Fruit fly (Drosophila melanogaster) whole organism, embryonic: ENCODE data around the gene Atg2.

Experiments
- Abd-B ChIP-seq: fragments of 200-800 bp; sonication (Bioruptor generic); optimal IDR thresholded peaks from 2 replicates; lab custom pipeline; 2018; ENCODE audit warnings: missing biosample characterization, mild to moderate bottlenecking, missing genetic modification characterization, moderate library complexity
- Adf1 ChIP-seq: fragments of 200-800 bp; sonication (Bioruptor generic); IDR thresholded peaks from 2 replicates; pipeline ENCODE4 v1.3.6; 2022; ENCODE audit warnings: missing biosample characterization, missing genetic modification characterization
- B-H2 ChIP-seq: fragments of 200-800 bp; sonication (Bioruptor generic); optimal IDR thresholded peaks from 2 replicates; lab custom pipeline; 2018; ENCODE audit warnings: missing biosample characterization, mild to moderate bottlenecking, missing genetic modification characterization
- CG10209 ChIP-seq: fragments of 200-800 bp; sonication (Bioruptor generic); optimal IDR thresholded peaks from 3 replicates; lab custom pipeline; 2017; ENCODE audit warnings: missing biosample characterization, mild to moderate bottlenecking, missing genetic modification characterization, missing genetic modification reagents
- CG12104 ChIP-seq: fragments of 200-800 bp; sonication (Bioruptor generic); optimal IDR thresholded peaks from 3 replicates; lab custom pipeline; 2016; ENCODE audit warnings: missing biosample characterization, missing genetic modification characterization
- CG12299 ChIP-seq: fragments of 200-800 bp; sonication (Bioruptor generic); optimal IDR thresholded peaks from 2 replicates; lab custom pipeline; 2018; ENCODE audit warnings: missing biosample characterization, mild to moderate bottlenecking, missing genetic modification characterization
- CG14667 ChIP-seq: fragments of 200-800 bp; sonication (Bioruptor generic); IDR thresholded peaks from 2 replicates; pipeline ENCODE4 v1.3.6; 2022; ENCODE audit warnings: missing biosample characterization, missing genetic modification characterization
- CG2875 ChIP-seq: fragments of 200-800 bp; sonication (Bioruptor generic); optimal IDR thresholded peaks from 2 replicates; lab custom pipeline; 2017; ENCODE audit warnings: missing biosample characterization, mild to moderate bottlenecking, missing genetic modification characterization, missing genetic modification reagents
- CG3281 ChIP-seq: fragments of 200-800 bp; sonication (Bioruptor generic); optimal IDR thresholded peaks from 3 replicates; lab custom pipeline; 2017; ENCODE audit warnings: missing biosample characterization, mild to moderate bottlenecking, missing genetic modification characterization
- CG6683 ChIP-seq: fragments of 200-800 bp; sonication (Bioruptor generic); optimal IDR thresholded peaks from 2 replicates; lab custom pipeline; 2017; ENCODE audit warnings: missing biosample characterization, mild to moderate bottlenecking, missing genetic modification characterization, missing genetic modification reagents
- CG7963 ChIP-seq: fragments of 200-800 bp; sonication (Bioruptor generic); IDR thresholded peaks from 3 replicates; pipeline ENCODE4 v1.3.6; 2022; ENCODE audit warnings: missing biosample characterization, missing genetic modification characterization; ENCODE audit not compliant: partially characterized antibody
- CG8089 ChIP-seq: fragments of 200-800 bp; sonication (Bioruptor generic); optimal IDR thresholded peaks from 3 replicates; lab custom pipeline; 2016; ENCODE audit warnings: missing biosample characterization, missing genetic modification characterization
- CTCF ChIP-seq: fragments of 200-800 bp; sonication (Bioruptor generic); optimal IDR thresholded peaks from 2 replicates; lab custom pipeline; 2017; ENCODE audit warnings: missing biosample characterization, mild to moderate bottlenecking, missing genetic modification characterization, moderate library complexity
- D19A ChIP-seq: fragments of 200-800 bp; optimal IDR thresholded peaks from 3 replicates; lab custom pipeline; 2019; ENCODE audit warnings: missing biosample characterization, mild to moderate bottlenecking, missing genetic modification characterization, moderate library complexity
- Deaf1 ChIP-seq: fragments of 200-800 bp; optimal IDR thresholded peaks from 3 replicates; lab custom pipeline; 2019; ENCODE audit warnings: missing biosample characterization, mild to moderate bottlenecking, missing genetic modification characterization, moderate library complexity
- Dek ChIP-seq: fragments of 200-800 bp; sonication (Bioruptor generic); optimal IDR thresholded peaks from 3 replicates; lab custom pipeline; 2019; ENCODE audit warnings: missing biosample characterization, mild to moderate bottlenecking, missing genetic modification characterization, moderate library complexity
- Elba2 ChIP-seq: fragments of 200-800 bp; sonication (Bioruptor generic); optimal IDR thresholded peaks from 3 replicates; lab custom pipeline; 2016; ENCODE audit warnings: missing biosample characterization, missing genetic modification characterization
- HLH4C ChIP-seq: fragments of 200-800 bp; sonication (Bioruptor generic); IDR thresholded peaks from 3 replicates; pipeline ENCODE4 v1.3.6; 2022; ENCODE audit warnings: missing biosample characterization, missing genetic modification characterization; ENCODE audit not compliant: partially characterized antibody
- HLHmδ ChIP-seq: fragments of 200-800 bp; sonication (Bioruptor generic); optimal IDR thresholded peaks from 2 replicates; lab custom pipeline; 2018; ENCODE audit warnings: missing biosample characterization, mild to moderate bottlenecking, missing genetic modification characterization, moderate library complexity
- Hey ChIP-seq: fragments of 200-800 bp; sonication (Bioruptor generic); optimal IDR thresholded peaks from 3 replicates; lab custom pipeline; 2018; ENCODE audit warnings: missing biosample characterization, mild to moderate bottlenecking, missing genetic modification characterization
- HmgZ ChIP-seq: fragments of 200-800 bp; sonication (Bioruptor generic); optimal IDR thresholded peaks from 2 replicates; lab custom pipeline; 2018; ENCODE audit warnings: missing biosample characterization, mild to moderate bottlenecking, missing genetic modification characterization
- MBD-R2 ChIP-seq: fragments of 200-800 bp; sonication (Bioruptor generic); IDR thresholded peaks from 2 replicates; pipeline ENCODE4 v1.3.6; 2022; ENCODE audit warnings: missing biosample characterization, missing genetic modification characterization
- Max ChIP-seq: fragments of 200-800 bp; sonication (Bioruptor generic); optimal IDR thresholded peaks from 2 replicates; lab custom pipeline; 2016; ENCODE audit warnings: missing biosample characterization, mild to moderate bottlenecking, missing genetic modification characterization
- Myb ChIP-seq: fragments of 200-800 bp; sonication (Bioruptor generic); optimal IDR thresholded peaks from 2 replicates; lab custom pipeline; 2016; ENCODE audit warnings: missing biosample characterization, missing genetic modification characterization
- Oli ChIP-seq: fragments of 200-800 bp; sonication (Bioruptor generic); optimal IDR thresholded peaks from 2 replicates; lab custom pipeline; 2018; ENCODE audit warnings: missing biosample characterization, mild to moderate bottlenecking, missing genetic modification characterization, moderate library complexity
- Xbp1 ChIP-seq: fragments of 200-800 bp; sonication (Bioruptor generic); optimal IDR thresholded peaks from 3 replicates; lab custom pipeline; 2016; ENCODE audit warnings: missing biosample characterization, mild to moderate bottlenecking, missing genetic modification characterization
- YL-1 ChIP-seq: fragments of 200-800 bp; sonication (Bioruptor generic); optimal IDR thresholded peaks from 3 replicates; lab custom pipeline; 2017; ENCODE audit warnings: missing biosample characterization, mild to moderate bottlenecking, missing genetic modification characterization
- bcd ChIP-seq: fragments of 200-800 bp; sonication (Bioruptor generic); optimal IDR thresholded peaks from 2 replicates; lab custom pipeline; 2017; ENCODE audit warnings: missing biosample characterization, mild to moderate bottlenecking, missing genetic modification characterization
- bigmax ChIP-seq: fragments of 200-800 bp; sonication (Bioruptor generic); optimal IDR thresholded peaks from 2 replicates; lab custom pipeline; 2018; ENCODE audit warnings: missing biosample characterization, mild to moderate bottlenecking, missing genetic modification characterization
- caup ChIP-seq: fragments of 200-800 bp; sonication (Bioruptor generic); optimal IDR thresholded peaks from 3 replicates; lab custom pipeline; 2017; ENCODE audit warnings: missing biosample characterization, mild to moderate bottlenecking, missing genetic modification characterization, moderate library complexity; ENCODE audit not compliant: severe bottlenecking
- da ChIP-seq: fragments of 200-800 bp; sonication (Bioruptor generic); optimal IDR thresholded peaks from 2 replicates; lab custom pipeline; 2016; ENCODE audit warnings: missing biosample characterization, missing genetic modification characterization
- dan ChIP-seq: fragments of 200-800 bp; sonication (Bioruptor generic); IDR thresholded peaks from 2 replicates; pipeline ENCODE4 v1.3.6; 2022; ENCODE audit warnings: missing biosample characterization, missing genetic modification characterization
- dmrt11E ChIP-seq: fragments of 200-800 bp; sonication (Bioruptor generic); optimal IDR thresholded peaks from 3 replicates; lab custom pipeline; 2018; ENCODE audit warnings: missing biosample characterization, mild to moderate bottlenecking, missing genetic modification characterization, moderate library complexity
- emc ChIP-seq: fragments of 200-800 bp; sonication (Bioruptor generic); optimal IDR thresholded peaks from 2 replicates; lab custom pipeline; 2016; ENCODE audit warnings: missing biosample characterization, missing genetic modification characterization
- esg ChIP-seq: fragments of 200-800 bp; sonication (Bioruptor generic); conservative IDR thresholded peaks from 2 replicates; pipeline ENCODE4 v1.3.6; 2022; ENCODE audit warnings: missing biosample characterization, missing genetic modification characterization
- eve ChIP-seq, 2 experiments: fragments of >200 bp; optimal IDR thresholded peaks; 2 replicates each; lab custom pipeline; 2017; ENCODE audit warnings: missing biosample characterization in 2 of 2, missing genetic modification characterization in 2 of 2
- exex ChIP-seq: fragments of 200-800 bp; sonication (Bioruptor generic); optimal IDR thresholded peaks from 4 replicates; lab custom pipeline; 2018; ENCODE audit warnings: missing biosample characterization, mild to moderate bottlenecking, missing genetic modification characterization, moderate library complexity
- fd96Cb ChIP-seq: fragments of 200-800 bp; sonication (Bioruptor generic); optimal IDR thresholded peaks from 2 replicates; lab custom pipeline; 2018; ENCODE audit warnings: missing biosample characterization, mild to moderate bottlenecking, missing genetic modification characterization, moderate library complexity
- grn ChIP-seq: fragments of 200-800 bp; sonication (Bioruptor generic); optimal IDR thresholded peaks from 3 replicates; lab custom pipeline; 2017; ENCODE audit warnings: missing biosample characterization, missing genetic modification characterization
- hkb ChIP-seq, 2 experiments: fragments of 200-800 bp in 1 of 2; fragments of >200 bp in 1 of 2; sonication (Bioruptor generic) in 1 of 2; IDR thresholded peaks in 1 of 2; optimal IDR thresholded peaks in 1 of 2; 2 replicates each; pipeline versions ENCODE4 v1.3.6 to Lab custom; 2017 to 2022; ENCODE audit warnings: missing biosample characterization in 1 of 2, missing genetic modification characterization in 1 of 2
- maf-S ChIP-seq: fragments of 200-800 bp; sonication (Bioruptor generic); optimal IDR thresholded peaks from 2 replicates; lab custom pipeline; 2016; ENCODE audit warnings: missing biosample characterization, missing genetic modification characterization
- nerfin-1 ChIP-seq: fragments of 200-800 bp; sonication (Bioruptor generic); optimal IDR thresholded peaks from 3 replicates; lab custom pipeline; 2019; ENCODE audit warnings: missing biosample characterization, mild to moderate bottlenecking, missing genetic modification characterization, moderate library complexity
- otp ChIP-seq: fragments of 200-800 bp; sonication (Bioruptor generic); IDR thresholded peaks from 3 replicates; pipeline ENCODE4, ENCODE4 v1.3.6; 2022; ENCODE audit warnings: missing biosample characterization, missing genetic modification characterization
- pb ChIP-seq: fragments of 200-800 bp; sonication (Bioruptor generic); optimal IDR thresholded peaks from 3 replicates; lab custom pipeline; 2016; ENCODE audit warnings: missing biosample characterization, missing genetic modification characterization
- pros ChIP-seq: fragments of 200-800 bp; sonication (Bioruptor generic); optimal IDR thresholded peaks from 3 replicates; lab custom pipeline; 2019; ENCODE audit warnings: missing biosample characterization, mild to moderate bottlenecking, missing genetic modification characterization, moderate library complexity
- sens-2 ChIP-seq: fragments of 200-800 bp; sonication (Bioruptor generic); IDR thresholded peaks from 2 replicates; pipeline ENCODE4 v1.3.6; 2022; ENCODE audit warnings: missing biosample characterization, missing genetic modification characterization
- tap ChIP-seq: fragments of 200-800 bp; optimal IDR thresholded peaks from 3 replicates; lab custom pipeline; 2019; ENCODE audit warnings: missing biosample characterization, mild to moderate bottlenecking, missing genetic modification characterization, moderate library complexity
- tna ChIP-seq: fragments of 200-800 bp; sonication (Bioruptor generic); IDR thresholded peaks from 2 replicates; pipeline ENCODE4 v1.3.6; 2022; ENCODE audit warnings: missing biosample characterization, missing genetic modification characterization; ENCODE audit not compliant: partially characterized antibody
- ttk ChIP-seq: fragments of 200-800 bp; sonication (Bioruptor generic); IDR thresholded peaks from 2 replicates; pipeline ENCODE4 v2.1.2; 2022; ENCODE audit warnings: missing biosample characterization, missing genetic modification characterization
- unc-4 ChIP-seq: fragments of 200-800 bp; sonication (Bioruptor generic); IDR thresholded peaks from 2 replicates; pipeline ENCODE4 v1.3.6; 2022; ENCODE audit warnings: missing biosample characterization, missing genetic modification characterization; ENCODE audit not compliant: partially characterized antibody

Gene Atg2

dm6 chr3L:2825377-2825776 lies 51.2 kb downstream of the Atg2 start (continued):
- TF ChIP-seq CG3281 (GFP tag; lab: Kevin White, UChicago) (peak; percentile 65), Deaf1 (tag; lab: Kevin White, UChicago) (peak; percentile 18), Myb (GFP tag; lab: Kevin White, UChicago) (peak; percentile 7), emc (GFP tag; lab: Kevin White, UChicago) (no peak), HLH4C (GFP tag; lab: Robert Waterston, UW) (no peak), Max (GFP tag; lab: Kevin White, UChicago) (no peak), CG10209 (GFP tag; lab: Kevin White, UChicago) (peak; percentile 30), Oli (tag; lab: Kevin White, UChicago) (peak; percentile 55), sens-2 (no peak), pros (GFP tag; lab: Kevin White, UChicago) (peak; percentile 80), dmrt11E (tag; lab: Kevin White, UChicago) (no peak), maf-S (no peak), MBD-R2 (GFP tag; lab: Robert Waterston, UW) (peak; percentile 19; the same call in 1 of the 2 replicates), nerfin-1 (tag; lab: Kevin White, UChicago) (peak; percentile 64), tap (tag; lab: Kevin White, UChicago) (peak; percentile 71), pb (GFP tag; lab: Kevin White, UChicago) (no peak), grn (no peak), tna (GFP tag; lab: Robert Waterston, UW) (no peak), unc-4 (GFP tag; lab: Robert Waterston, UW) (no peak), Hey (tag; lab: Kevin White, UChicago) (peak; percentile 26), CTCF (GFP tag; lab: Kevin White, UChicago) (no peak), CG7963 (GFP tag; lab: Robert Waterston, UW) (no peak), Elba2 (no peak), B-H2 (GFP tag; lab: Kevin White, UChicago) (no peak), dan (GFP tag; lab: Robert Waterston, UW) (no peak), da (no peak), bigmax (GFP tag; lab: Kevin White, UChicago) (no peak), Adf1 (no peak), HmgZ (peak; percentile 45), fd96Cb (tag; lab: Kevin White, UChicago) (peak; percentile 54), caup (GFP tag; lab: Kevin White, UChicago) (peak; percentile 53), CG8089 (GFP tag; lab: Kevin White, UChicago) (peak; percentile 12), CG2875 (GFP tag; lab: Kevin White, UChicago) (peak; percentile 56), Abd-B (GFP tag; lab: Kevin White, UChicago) (peak; percentile 45), HLHmδ (GFP tag; lab: Kevin White, UChicago) (no peak), hkb (optimal IDR thresholded peaks at IDR 0.05; lab: Kevin White, UChicago) (no peak), hkb (GFP tag; IDR thresholded peaks at IDR 0.05; lab: Robert Waterston, UW) (peak; percentile 69), Xbp1 (GFP tag; lab: Kevin White, UChicago) (peak; percentile 58), bcd (GFP tag; lab: Kevin White, UChicago) (peak; percentile 53), CG6683 (GFP tag; lab: Kevin White, UChicago) (peak; percentile 38), D19A (peak; percentile 63), CG14667 (GFP tag; lab: Robert Waterston, UW) (0 out of 2 replicates have a peak, but pooled peaks have one; percentile 6), CG12299 (peak; percentile 54), exex (tag; lab: Kevin White, UChicago) (peak; percentile 30), eve (GFP tag; optimal IDR thresholded peaks at IDR 0.05; lab: Kevin White, UChicago) (peak in 1 of 2 experiments; percentile 84), Dek (tag; lab: Kevin White, UChicago) (peak; percentile 37), CG12104 (GFP tag; lab: Kevin White, UChicago) (peak; percentile 32), otp (GFP tag; lab: Robert Waterston, UW) (no peak), esg (peak; percentile 40), ttk (GFP tag; lab: Robert Waterston, UW) (peak; percentile 50; the same call in 1 of the 2 replicates), YL-1 (GFP tag; lab: Kevin White, UChicago) (no peak)
